Worm (Caenorhabditis elegans): ENCODE measurements around the gene wdr-5.3.
A peak's percentile ranks its signal among the peaks of the same experiment; 100 is the strongest.

- no peak for TF ChIP-seq nhr-71 (tag; optimal IDR thresholded peaks at IDR 0.05)
- TF ChIP-seq jun-1 (tag; optimal IDR thresholded peaks at IDR 0.05): no peak
- peak; percentile 80 for TF ChIP-seq aly-2 (tag; optimal IDR thresholded peaks at IDR 0.05)
- no peak for TF ChIP-seq unc-62 (GFP tag; optimal IDR thresholded peaks at IDR 0.05)
These were observed 23.1 kb upstream of the wdr-5.3 start for ce11 chrV:10713704-10714239.

Data from whole organism, L1 larva.